Fruit fly (Drosophila melanogaster): ENCODE results near the gene VhaAC39-1.

VhaAC39-1 gene

DNA sequence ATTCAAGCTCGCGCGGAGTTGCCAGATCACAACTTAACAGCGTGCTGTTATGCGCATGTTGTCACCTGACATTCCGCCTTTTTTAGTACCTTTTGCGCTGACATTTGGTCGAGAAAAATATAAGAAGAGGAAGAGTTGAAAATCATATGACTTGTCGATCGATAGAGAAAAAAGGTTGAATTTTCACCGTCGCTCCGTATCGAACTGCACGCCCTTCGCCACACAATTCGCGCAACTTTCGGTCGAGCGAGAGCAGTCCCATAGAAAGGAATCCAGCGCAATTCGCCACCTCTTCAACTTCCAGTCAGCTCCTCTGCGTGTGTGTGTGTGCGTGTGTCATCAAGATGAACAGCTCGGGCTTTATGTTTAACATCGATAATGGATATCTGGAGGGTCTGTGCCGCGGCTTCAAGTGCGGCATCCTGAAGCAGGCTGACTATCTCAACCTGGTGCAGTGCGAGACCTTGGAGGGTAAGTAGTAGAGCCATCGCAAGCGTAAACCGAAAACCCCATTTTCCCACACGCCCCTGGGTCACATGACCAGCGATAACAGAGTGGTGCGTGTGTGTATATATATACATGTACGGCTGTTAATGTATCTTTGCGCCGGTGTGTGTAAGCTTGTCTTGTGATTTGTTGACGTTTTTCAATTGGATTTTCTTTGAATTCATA is at the start of gene VhaAC39-1:
TSS of gene VhaAC39-1 (plus strand) at position 104 of the 672 bp plus-strand sequence.
- peak; percentile 34 for TF ChIP-seq CG17801 (GFP tag; optimal IDR thresholded peaks at IDR 0.05; ENCODE audit: partially characterized antibody)

DNA sequence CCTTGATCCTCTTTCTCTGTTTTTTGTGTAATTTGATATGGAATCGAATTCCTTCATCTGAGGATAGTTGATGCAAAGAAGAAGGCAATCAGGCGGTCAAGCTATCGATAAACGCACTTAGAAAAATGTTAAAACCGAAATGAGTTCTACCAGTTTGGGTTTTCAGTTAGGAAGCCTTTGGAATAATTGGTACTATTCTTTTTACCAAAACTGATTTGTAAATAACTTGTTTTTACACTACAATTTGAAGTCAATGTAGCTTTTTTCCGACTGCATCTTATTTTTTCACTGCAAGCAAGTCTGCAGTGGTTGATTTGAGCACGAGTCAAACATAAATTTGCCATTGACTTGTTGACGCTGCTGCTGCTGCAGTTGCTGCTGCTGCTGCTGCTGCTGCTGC is 48.8 kb upstream of the VhaAC39-1 start:
- TF ChIP-seq CG17801 (GFP tag; optimal IDR thresholded peaks at IDR 0.05; ENCODE audit: partially characterized antibody) = no peak

DNA sequence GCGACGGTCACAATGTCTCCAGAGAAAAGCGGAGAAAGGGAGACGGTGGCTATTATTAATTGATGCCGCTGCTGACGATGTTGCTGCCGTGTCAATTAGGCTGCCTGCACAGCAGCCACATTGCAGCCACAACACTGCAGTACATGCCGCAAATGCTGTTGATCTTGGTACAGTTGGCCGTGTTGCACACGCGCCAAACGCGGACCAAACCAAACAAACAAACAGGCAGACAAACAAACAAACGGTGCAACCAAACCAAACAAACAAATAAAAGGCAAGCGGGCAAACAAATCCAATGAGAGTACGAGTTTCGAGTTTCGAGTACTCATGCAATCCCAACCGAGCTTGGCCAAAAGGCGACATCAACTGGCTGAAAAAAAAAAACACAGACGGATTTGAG is 48.3 kb upstream of the VhaAC39-1 start:
- TF ChIP-seq CG17801 (GFP tag; optimal IDR thresholded peaks at IDR 0.05; ENCODE audit: partially characterized antibody) = no peak

DNA sequence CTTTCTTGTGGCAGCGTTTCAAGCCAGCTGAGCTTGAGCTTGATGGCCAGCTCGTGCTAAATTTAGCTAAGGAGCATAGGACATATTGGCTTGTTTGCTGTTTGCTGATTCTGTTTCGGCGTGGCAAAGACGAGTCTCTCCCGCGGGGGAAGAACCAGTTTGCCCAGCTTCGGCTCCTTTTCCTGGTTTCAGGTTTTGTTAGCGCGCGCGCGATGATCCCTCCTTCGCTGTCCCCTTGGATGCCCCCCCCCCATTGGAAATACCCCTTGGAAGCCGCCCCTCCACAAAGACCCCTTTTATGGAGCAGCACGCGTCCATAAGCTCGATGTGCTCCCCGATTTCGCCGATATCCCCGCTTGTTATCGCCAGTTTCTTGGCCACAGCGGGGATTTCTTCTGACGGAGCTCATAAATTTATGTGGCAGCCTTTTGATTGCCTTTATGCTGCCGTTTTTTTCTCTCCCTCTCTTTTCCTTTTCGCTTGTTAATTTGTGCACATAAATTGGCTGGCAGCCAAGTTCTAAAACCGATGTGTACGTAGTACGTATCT is 47.4 kb upstream of the VhaAC39-1 start:
- no peak for TF ChIP-seq CG17801 (GFP tag; optimal IDR thresholded peaks at IDR 0.05; ENCODE audit: partially characterized antibody)

DNA sequence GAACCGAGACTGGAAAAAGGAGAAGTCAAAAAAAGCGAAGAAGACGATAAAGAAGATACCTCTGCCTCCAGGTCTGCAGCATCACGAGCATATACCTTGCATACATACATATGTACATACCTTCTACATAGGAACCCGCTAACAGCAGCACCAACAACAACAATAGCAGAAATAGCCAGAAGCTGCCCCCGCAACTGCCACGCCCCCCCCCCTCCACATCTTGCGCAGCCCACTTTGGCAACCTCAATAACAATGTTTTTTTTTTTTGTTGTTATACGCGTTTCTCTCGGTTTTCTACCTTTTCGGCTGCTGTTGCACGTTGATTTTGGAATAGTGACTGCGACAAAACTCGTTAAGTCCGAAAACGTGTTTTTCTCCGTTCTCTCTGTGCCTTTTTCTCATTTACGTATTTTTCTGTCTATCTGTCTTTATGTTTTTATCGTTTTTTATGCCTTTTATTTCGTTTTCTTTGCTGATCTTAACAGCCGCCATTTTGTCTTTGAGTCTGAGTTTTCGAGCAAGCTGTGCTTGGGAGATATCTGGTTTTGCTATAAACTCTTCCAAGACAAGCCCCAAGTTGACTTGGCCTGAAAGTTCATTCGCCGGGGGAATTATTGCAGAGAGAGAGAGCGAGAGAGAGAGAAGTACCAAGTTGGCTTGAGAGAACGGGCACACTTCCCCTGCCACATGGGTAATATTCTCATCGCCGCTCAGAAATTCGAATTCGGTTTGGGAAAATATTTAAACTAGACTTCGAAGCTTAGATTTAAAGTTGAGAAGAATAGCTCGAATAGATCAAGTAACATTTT is 45.4 kb upstream of the VhaAC39-1 start:
- TF ChIP-seq CG17801 (GFP tag; optimal IDR thresholded peaks at IDR 0.05; ENCODE audit: partially characterized antibody) = no peak

DNA sequence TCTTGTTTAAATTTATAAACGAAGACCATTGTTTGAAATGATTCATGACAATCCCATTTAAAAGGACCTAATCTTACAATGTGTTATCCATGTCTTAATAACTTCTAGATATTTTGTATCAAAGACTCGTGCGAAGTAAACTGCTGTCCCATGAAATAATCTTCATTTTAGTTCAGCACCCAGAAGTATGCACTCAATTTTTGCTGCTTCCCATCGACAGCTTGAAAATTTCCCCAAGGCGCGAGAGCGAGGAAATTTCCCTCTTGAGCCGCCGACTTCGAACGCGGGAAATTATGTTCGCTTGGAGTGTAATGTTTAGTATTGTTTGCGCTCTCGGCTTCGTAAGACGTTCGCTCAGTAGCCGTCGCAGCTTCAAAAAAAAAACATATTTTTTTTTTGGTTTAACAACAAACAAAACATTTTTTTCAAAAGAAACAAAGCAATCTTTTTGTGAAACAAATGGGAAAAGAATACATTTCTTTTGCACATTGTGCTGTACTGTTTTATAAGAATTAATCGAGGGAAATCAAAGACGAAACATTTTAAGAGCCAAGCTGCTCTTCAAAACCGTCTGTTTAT is 44.7 kb upstream of the VhaAC39-1 start:
- no peak for TF ChIP-seq CG17801 (GFP tag; optimal IDR thresholded peaks at IDR 0.05; ENCODE audit: partially characterized antibody)

DNA sequence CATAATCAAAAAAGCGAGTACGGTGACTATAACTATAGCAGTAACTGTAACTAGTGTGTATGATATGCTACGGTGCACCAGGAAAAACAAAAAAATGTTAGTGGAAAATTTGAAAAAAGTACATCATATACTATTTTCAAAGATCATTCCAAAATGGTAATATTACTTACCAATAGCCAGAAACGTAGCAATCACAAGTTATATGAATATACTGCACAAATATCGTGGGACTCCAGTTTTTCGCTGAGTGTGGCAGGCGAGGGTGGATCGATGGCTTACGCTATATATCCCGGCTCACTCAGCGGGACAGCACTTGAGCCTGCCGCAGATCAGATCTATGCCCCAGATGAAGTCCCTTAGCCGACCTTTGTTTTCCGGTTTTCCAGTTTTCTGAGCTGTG is 42.9 kb upstream of the VhaAC39-1 start:
- TF ChIP-seq CG17801 (GFP tag; optimal IDR thresholded peaks at IDR 0.05; ENCODE audit: partially characterized antibody) = no peak

DNA sequence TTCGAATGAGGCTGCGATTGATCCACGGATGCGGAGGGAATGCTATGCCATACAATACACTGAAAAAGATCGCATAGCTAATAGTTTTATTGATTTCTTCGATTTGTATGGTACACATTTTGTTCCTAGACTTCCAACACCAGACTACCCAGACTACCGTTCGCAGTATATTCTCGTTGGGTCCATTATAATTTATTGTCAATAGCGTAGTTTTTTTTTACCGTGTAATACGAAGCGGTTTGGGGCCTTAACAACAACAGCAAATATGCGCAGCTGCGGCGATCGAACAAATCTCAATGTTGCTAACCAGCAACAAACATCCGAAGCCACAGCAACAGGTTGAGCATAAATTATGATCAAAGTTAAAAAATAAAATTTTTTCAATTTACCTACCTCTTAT is 41.9 kb upstream of the VhaAC39-1 start:
- no peak for TF ChIP-seq CG17801 (GFP tag; optimal IDR thresholded peaks at IDR 0.05; ENCODE audit: partially characterized antibody)

DNA sequence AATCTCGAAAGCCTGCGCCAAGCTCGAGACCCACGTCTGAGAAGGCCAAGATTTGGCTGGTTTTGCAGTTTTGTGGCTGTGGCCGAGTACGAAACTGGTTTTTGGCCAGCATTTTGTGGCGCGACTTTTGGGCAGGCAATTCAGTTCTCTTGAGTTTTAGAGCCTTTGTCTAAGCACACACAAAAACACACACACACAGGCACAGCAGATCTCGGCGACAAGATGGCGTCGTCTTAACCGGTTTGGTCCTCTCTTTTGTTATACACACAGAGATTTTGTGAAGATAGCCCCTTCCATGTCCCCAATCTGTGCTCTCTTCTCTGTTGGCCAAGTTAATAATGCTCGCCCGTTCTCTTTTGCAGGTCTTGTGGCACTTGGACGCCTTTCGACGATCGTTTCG is 39.6 kb upstream of the VhaAC39-1 start:
- TF ChIP-seq CG17801 (GFP tag; optimal IDR thresholded peaks at IDR 0.05; ENCODE audit: partially characterized antibody) = no peak

DNA sequence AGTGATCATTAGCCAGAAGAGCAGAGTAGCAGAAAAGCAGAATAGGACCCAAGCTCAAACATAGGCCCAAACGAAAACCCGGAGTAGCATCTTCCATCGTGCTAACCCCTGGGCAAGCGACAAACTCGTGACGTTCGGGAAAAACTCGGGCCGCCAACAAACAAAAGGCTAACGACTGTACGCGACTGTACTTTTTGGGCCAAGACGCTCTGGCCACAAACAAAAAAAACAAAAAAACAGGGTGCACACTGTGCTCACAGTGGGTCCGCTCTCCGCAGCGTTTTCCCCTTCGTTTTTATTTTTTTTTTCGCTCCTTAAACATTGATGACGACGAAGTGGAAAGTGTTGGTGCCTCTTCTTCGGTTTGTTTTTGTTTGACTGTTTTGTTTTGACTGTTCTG is 37.6 kb upstream of the VhaAC39-1 start:
- TF ChIP-seq CG17801 (GFP tag; optimal IDR thresholded peaks at IDR 0.05; ENCODE audit: partially characterized antibody) = no peak

DNA sequence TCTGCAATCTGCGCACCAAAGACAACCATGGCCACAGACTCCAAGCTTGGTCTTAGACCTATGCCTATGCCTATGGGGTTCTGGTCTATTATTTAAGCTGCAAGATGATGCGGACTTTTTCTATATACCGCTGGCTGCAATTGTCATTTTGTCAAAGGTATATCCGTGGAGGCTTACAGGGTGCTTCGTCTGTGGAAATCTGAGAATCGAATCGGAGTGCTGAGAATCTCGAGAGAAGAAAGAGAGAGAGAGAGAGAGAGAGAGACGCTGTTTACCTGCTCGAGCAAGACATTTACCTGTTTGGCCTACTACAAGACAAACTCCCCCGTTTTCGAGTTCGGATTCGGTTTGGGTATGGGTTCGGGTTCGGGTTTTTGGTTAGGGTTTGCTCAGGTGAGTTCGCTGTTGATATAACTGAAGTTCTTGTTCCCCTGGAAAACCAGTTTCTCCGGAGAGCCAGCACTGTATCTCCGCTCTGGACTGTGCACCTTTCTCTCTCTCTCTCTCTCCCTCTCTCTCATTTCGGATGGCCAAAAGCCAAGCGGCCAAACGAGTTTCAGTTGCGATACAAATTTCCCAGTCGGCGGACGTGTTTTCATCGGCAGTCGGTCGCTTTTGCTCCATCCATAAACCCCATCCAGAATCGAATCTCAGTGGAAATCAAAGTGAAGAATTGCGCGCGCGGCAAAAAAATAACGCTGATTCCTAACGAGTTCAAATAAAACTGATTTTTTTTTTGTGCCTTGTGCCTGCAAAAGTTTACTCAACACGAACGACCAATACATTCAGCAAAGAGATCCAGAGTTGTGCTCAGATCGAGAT is 35.0 kb upstream of the VhaAC39-1 start:
- TF ChIP-seq CG17801 (GFP tag; optimal IDR thresholded peaks at IDR 0.05; ENCODE audit: partially characterized antibody) = no peak

DNA sequence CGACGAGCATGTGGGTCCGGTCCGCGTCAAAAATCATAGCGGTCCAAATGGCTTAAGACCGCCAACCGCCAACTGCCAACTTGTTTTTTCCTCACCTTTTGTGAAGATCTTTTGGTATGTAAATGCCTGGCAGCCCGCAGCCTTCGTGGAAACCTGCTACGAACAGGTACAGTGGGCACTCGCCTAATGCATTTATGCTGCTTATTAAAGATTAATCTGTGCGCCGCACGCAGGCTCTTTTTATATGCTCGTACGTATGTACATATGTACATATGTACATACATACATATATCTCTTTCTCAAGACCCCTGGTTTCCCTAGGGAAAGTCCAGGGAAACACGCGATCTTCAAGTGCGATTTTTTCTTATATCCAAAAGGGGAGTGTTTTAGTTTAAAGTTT is 34.2 kb upstream of the VhaAC39-1 start:
- TF ChIP-seq CG17801 (GFP tag; optimal IDR thresholded peaks at IDR 0.05; ENCODE audit: partially characterized antibody) = no peak

DNA sequence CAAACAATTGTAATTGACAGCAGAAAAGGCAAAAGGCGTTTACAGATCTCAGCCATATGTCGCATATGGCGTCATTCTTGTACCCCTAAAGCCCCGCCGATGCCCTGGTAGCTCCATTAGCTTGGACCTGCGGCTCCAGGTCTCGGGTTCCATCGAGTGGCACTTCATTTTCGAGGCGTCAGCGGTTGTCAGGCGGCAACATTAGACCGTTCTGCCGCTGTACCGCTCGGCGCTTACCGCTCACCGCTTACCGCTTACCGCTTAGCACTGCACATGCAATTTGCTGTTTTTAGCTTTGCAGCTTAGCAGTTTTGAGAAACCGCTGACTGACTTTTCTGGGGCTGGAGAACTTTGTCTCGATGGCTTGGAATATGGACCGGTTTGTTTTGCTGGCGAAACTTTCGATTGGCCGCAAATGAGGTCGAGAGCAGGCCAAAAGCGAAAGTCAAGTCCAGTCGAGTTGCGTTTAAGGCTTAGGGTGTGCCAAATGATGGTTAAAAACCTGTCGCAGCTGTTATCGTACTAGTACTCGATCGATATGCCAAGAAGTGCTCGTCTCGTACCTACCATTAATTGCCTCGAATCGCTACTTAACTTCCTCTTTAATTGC is 31.0 kb upstream of the VhaAC39-1 start:
- no peak for TF ChIP-seq CG17801 (GFP tag; optimal IDR thresholded peaks at IDR 0.05; ENCODE audit: partially characterized antibody)

DNA sequence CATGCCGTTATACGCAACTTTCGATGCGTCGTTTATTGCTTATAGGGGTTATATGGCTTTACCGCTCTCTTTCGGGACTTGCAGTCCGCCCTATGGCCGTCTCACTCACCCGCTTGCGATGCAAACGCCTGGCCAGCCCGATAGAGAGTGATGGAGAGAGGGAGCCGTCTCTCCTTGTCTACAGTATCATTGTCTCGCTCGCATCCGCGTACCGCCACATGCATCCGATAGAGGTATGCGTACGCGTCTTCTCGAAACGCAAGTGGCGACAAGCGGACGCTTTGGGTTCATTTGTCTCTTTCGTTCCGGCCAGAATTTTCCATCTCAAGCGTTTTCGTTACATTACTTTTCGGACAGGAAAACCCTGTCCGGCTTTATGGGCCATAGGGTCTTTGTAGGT is 19.4 kb upstream of the VhaAC39-1 start:
- no peak for TF ChIP-seq CG17801 (GFP tag; optimal IDR thresholded peaks at IDR 0.05; ENCODE audit: partially characterized antibody)
